Worm (Caenorhabditis elegans) whole organism, L2 larva: Measurements from ENCODE around the gene R13H4.6.

Experiments used
- C34F6.9 ChIP-seq: fragments of 150-350 bp; optimal IDR thresholded peaks from 2 replicates; lab custom pipeline; 2014; ENCODE audit warnings: missing biosample characterization, missing genetic modification characterization
- F13H6.1 ChIP-seq: sonication (generic microtip); optimal IDR thresholded peaks from 2 replicates; lab custom pipeline; 2016; ENCODE audit warnings: missing genetic modification characterization, missing compliant biosample characterization
- Y55F3AM.14 ChIP-seq: fragments of 200-800 bp; sonication (Bioruptor generic); optimal IDR thresholded peaks from 2 replicates; lab custom pipeline; 2018; ENCODE audit warnings: mild to moderate bottlenecking, missing genetic modification characterization, missing compliant biosample characterization
- ZK546.5 ChIP-seq: sonication (generic microtip); optimal IDR thresholded peaks from 2 replicates; lab custom pipeline; 2017; ENCODE audit warnings: missing biosample characterization, missing genetic modification characterization
- ama-1 ChIP-seq: fragments of 150-350 bp; optimal IDR thresholded peaks from 2 replicates; lab custom pipeline; 2018; ENCODE audit warnings: inconsistent platforms
- blmp-1 ChIP-seq: sonication (generic microtip); optimal IDR thresholded peaks from 2 replicates; lab custom pipeline; 2017; ENCODE audit warnings: missing genetic modification characterization, mild to moderate bottlenecking, missing compliant biosample characterization, antibody characterized with exemption, moderate library complexity; ENCODE audit not compliant: insufficient read depth
- ceh-82 ChIP-seq: fragments of 150-350 bp; optimal IDR thresholded peaks from 2 replicates; lab custom pipeline; 2014; ENCODE audit warnings: missing biosample characterization, missing genetic modification characterization
- crh-2 ChIP-seq: sonication (generic microtip); optimal IDR thresholded peaks from 2 replicates; lab custom pipeline; 2017; ENCODE audit warnings: missing biosample characterization, missing genetic modification characterization
- egl-27 ChIP-seq: sonication (generic microtip); optimal IDR thresholded peaks from 3 replicates; lab custom pipeline; 2017; ENCODE audit warnings: missing biosample characterization, missing genetic modification reagents, missing genetic modification characterization
- elt-1 ChIP-seq: fragments of 150-350 bp; optimal IDR thresholded peaks from 2 replicates; lab custom pipeline; 2014; ENCODE audit warnings: missing biosample characterization, missing genetic modification characterization
- elt-3 ChIP-seq: sonication (generic microtip); optimal IDR thresholded peaks from 2 replicates; lab custom pipeline; 2017; ENCODE audit warnings: missing biosample characterization, missing genetic modification characterization
- fos-1 ChIP-seq: fragments of 150-350 bp; optimal IDR thresholded peaks from 2 replicates; lab custom pipeline; 2014; ENCODE audit warnings: missing biosample characterization, missing genetic modification characterization
- gmeb-1 ChIP-seq: fragments of 150-350 bp; optimal IDR thresholded peaks from 2 replicates; lab custom pipeline; 2014; ENCODE audit warnings: missing biosample characterization, missing genetic modification characterization
- lin-11 ChIP-seq: fragments of 150-350 bp; sonication (generic microtip); optimal IDR thresholded peaks from 2 replicates; lab custom pipeline; 2014; ENCODE audit warnings: missing biosample characterization, missing genetic modification characterization, inconsistent platforms, mixed read lengths
- lin-39 ChIP-seq: fragments of 150-350 bp; optimal IDR thresholded peaks from 2 replicates; lab custom pipeline; 2014; ENCODE audit warnings: missing biosample characterization, missing genetic modification reagents, missing genetic modification characterization
- lsy-2 ChIP-seq, 2 experiments: fragments of 150-350 bp in 1 of 2; sonication (generic microtip) in 1 of 2; optimal IDR thresholded peaks; 2 replicates each; lab custom pipeline; 2014 to 2017; ENCODE audit warnings: missing biosample characterization in 2 of 2, missing genetic modification characterization in 2 of 2
- mab-5 ChIP-seq: fragments of 150-350 bp; optimal IDR thresholded peaks from 2 replicates; lab custom pipeline; 2014; ENCODE audit warnings: missing biosample characterization, missing genetic modification characterization
- mbf-1 ChIP-seq: sonication (generic microtip); optimal IDR thresholded peaks from 2 replicates; lab custom pipeline; 2017; ENCODE audit warnings: missing biosample characterization, missing genetic modification characterization
- mdl-1 ChIP-seq, 2 experiments: fragments of 150-350 bp in 1 of 2; sonication (generic microtip) in 1 of 2; optimal IDR thresholded peaks; 2 replicates each; lab custom pipeline; 2017; ENCODE audit warnings: missing biosample characterization in 2 of 2, missing genetic modification characterization in 2 of 2
- nhr-10 ChIP-seq: sonication (generic microtip); optimal IDR thresholded peaks from 2 replicates; lab custom pipeline; 2017; ENCODE audit warnings: missing biosample characterization, missing genetic modification characterization
- nhr-11 ChIP-seq: fragments of 150-350 bp; optimal IDR thresholded peaks from 2 replicates; lab custom pipeline; 2014; ENCODE audit warnings: missing biosample characterization, missing genetic modification characterization
- nhr-12 ChIP-seq: fragments of 150-350 bp; optimal IDR thresholded peaks from 2 replicates; lab custom pipeline; 2014; ENCODE audit warnings: missing biosample characterization, missing genetic modification characterization
- nhr-129 ChIP-seq: fragments of 150-350 bp; optimal IDR thresholded peaks from 2 replicates; lab custom pipeline; 2014; ENCODE audit warnings: missing biosample characterization, missing genetic modification characterization
- nhr-237 ChIP-seq: fragments of 150-350 bp; optimal IDR thresholded peaks from 2 replicates; lab custom pipeline; 2014; ENCODE audit warnings: missing biosample characterization, missing genetic modification characterization
- nhr-25 ChIP-seq: fragments of 150-350 bp; sonication (generic microtip); optimal IDR thresholded peaks from 3 replicates; lab custom pipeline; 2014; ENCODE audit warnings: missing biosample characterization, missing genetic modification characterization
- nhr-77 ChIP-seq: fragments of 150-350 bp; optimal IDR thresholded peaks from 2 replicates; lab custom pipeline; 2014; ENCODE audit warnings: missing biosample characterization, missing genetic modification characterization
- sem-4 ChIP-seq: fragments of 150-350 bp; optimal IDR thresholded peaks from 2 replicates; lab custom pipeline; 2014; ENCODE audit warnings: missing biosample characterization, missing genetic modification reagents, missing genetic modification characterization
- sma-3 ChIP-seq: sonication (generic microtip); optimal IDR thresholded peaks from 2 replicates; lab custom pipeline; 2016; ENCODE audit warnings: missing genetic modification reagents, missing genetic modification characterization, missing compliant biosample characterization
- sma-9 ChIP-seq, 2 experiments: fragments of 150-350 bp in 1 of 2; sonication (generic microtip) in 1 of 2; optimal IDR thresholded peaks; 2 replicates each; lab custom pipeline; 2014 to 2016; ENCODE audit warnings: missing genetic modification characterization in 2 of 2, mild to moderate bottlenecking in 1 of 2, missing biosample characterization in 1 of 2, missing compliant biosample characterization in 1 of 2, missing genetic modification reagents in 1 of 2, moderate library complexity in 1 of 2
- snpc-4 ChIP-seq: fragments of 150-350 bp; optimal IDR thresholded peaks from 2 replicates; lab custom pipeline; 2014; ENCODE audit warnings: missing biosample characterization, missing genetic modification characterization
- unc-55 ChIP-seq: fragments of 150-350 bp; sonication (generic microtip); optimal IDR thresholded peaks from 3 replicates; lab custom pipeline; 2014; ENCODE audit warnings: missing biosample characterization, missing genetic modification reagents, missing genetic modification characterization
- ztf-11 ChIP-seq: sonication (generic microtip); optimal IDR thresholded peaks from 2 replicates; lab custom pipeline; 2017; ENCODE audit warnings: missing biosample characterization, missing genetic modification characterization

R13H4.6 gene

DNA sequence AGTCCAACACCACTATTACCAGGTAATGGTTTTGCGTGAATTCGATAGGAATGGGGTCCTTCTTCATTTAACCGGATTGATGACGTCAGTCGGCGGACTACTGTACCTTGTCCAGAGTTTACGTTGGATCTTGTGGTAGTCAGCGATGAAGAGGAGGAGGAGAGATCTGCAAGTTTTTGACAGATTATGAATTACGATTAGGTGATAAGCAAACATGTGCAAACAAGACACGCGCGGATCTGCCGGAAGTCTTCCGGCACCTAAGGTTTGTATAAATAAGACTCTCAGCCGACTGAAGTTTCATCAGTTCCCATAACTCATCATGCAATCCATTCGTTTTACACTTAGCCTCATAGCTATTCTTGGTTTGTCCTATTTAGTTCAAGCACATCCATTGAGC, 23.7 kb upstream of the R13H4.6 start, which contains the start of gene idpb-5:
Gene idpb-5, plus strand, starts transcription at position 301 of the 400 bp plus-strand sequence.
- no peak for TF ChIP-seq lin-11 (tag; lab: Kevin White, UChicago)
- TF ChIP-seq ceh-82 (tag; lab: Kevin White, UChicago) = no peak

DNA sequence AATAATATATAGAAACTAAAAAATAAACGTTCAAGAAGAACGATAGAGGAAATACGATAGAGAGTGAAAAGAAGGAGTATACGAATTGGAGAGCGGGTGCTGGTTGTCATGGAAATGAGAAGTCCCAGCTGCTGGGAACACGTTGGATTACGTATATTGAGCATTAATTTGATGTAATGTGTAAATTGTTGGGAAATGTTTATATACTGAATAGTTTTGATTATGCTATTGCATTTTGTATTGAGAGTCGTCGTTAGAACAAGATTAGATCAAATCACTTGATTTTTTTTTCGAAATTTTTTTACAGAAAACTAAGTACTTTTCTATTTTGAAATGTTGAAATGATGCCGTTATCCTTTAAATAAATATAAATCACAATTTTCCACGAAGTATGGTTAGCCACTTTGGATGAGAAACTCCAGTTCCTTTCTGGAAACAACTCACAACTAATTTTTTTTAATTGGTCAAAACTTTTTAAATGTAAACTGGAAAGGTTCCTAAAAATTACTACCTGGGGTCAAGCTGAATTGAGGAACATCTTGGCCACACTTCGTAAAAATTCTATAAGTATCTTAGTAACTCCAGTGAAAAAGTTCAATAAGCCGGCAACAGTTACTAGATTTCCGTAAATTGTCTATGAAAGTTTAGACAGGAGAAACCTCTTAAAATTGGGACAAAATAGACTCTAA, 19.1 kb upstream of the R13H4.6 start, which contains the start of gene nphp-4:
Gene nphp-4, minus strand, starts transcription at position 51 of the 689 bp plus-strand sequence.
- TF ChIP-seq nhr-12 (tag; lab: Kevin White, UChicago) (no peak), nhr-77 (tag; lab: Kevin White, UChicago) (no peak), ceh-82 (tag; lab: Kevin White, UChicago) (no peak), unc-55 (GFP tag; lab: Kevin White, UChicago) (no peak), nhr-10 (no peak), Y55F3AM.14 (GFP tag; lab: Kevin White, UChicago) (no peak), crh-2 (no peak), mdl-1 (tag; optimal IDR thresholded peaks at IDR 0.05; lab: Kevin White, UChicago) (no peak), elt-3 (tag; lab: Kevin White, UChicago) (no peak)
- TF ChIP-seq, all 48 proteins: peak for 0

DNA sequence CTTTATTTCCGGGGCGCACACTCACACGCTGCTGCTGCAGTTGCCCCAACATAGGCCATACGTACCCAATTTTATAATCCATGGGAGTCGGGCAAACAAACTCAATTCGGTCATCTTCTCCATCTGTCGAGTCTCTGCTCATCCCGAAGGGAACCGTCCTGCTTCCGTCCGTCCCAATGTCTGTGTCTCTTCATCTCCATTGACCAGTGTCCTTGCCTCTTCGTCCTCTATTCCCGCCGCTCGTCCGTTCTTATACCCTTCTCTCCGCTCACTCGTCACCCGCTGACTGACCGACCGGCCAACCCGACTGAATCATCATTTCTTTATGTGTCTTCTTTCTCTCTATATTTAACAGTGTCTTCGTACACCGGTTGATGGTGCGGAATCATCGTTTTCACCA, 18.1 kb upstream of the R13H4.6 start:
- peak; percentile 55 for TF ChIP-seq C34F6.9 (tag; lab: Kevin White, UChicago)
- TF ChIP-seq nhr-129 = peak; percentile 40
- TF ChIP-seq fos-1 (tag; lab: Kevin White, UChicago) = peak; percentile 96
- no peak for TF ChIP-seq blmp-1
- TF ChIP-seq sma-9 (GFP tag; optimal IDR thresholded peaks at IDR 0.05; lab: Kevin White, UChicago) = peak; percentile 21
- no peak for TF ChIP-seq sma-9 (tag; optimal IDR thresholded peaks at IDR 0.05; lab: Kevin White, UChicago)
- no peak for TF ChIP-seq Y55F3AM.14 (GFP tag; lab: Kevin White, UChicago)
- no peak for TF ChIP-seq nhr-25
- no peak for TF ChIP-seq nhr-237 (tag; lab: Kevin White, UChicago)
- no peak for TF ChIP-seq ama-1
- peak in 1 of 2 experiments; percentile 38 for TF ChIP-seq lsy-2 (tag; optimal IDR thresholded peaks at IDR 0.05; lab: Kevin White, UChicago)
- TF ChIP-seq ztf-11 = no peak
- TF ChIP-seq sem-4 = peak; percentile 49
- no peak for TF ChIP-seq mab-5 (tag; lab: Kevin White, UChicago)
- TF ChIP-seq sma-3 = peak; percentile 3
- peak; percentile 52 for TF ChIP-seq F13H6.1 (tag; lab: Kevin White, UChicago)
- TF ChIP-seq ZK546.5 (tag; lab: Kevin White, UChicago) = no peak
- TF ChIP-seq egl-27 = no peak
- no peak for TF ChIP-seq ceh-82 (tag; lab: Kevin White, UChicago)
- no peak for TF ChIP-seq nhr-10
- peak; percentile 19 for TF ChIP-seq snpc-4 (tag; lab: Kevin White, UChicago)

DNA sequence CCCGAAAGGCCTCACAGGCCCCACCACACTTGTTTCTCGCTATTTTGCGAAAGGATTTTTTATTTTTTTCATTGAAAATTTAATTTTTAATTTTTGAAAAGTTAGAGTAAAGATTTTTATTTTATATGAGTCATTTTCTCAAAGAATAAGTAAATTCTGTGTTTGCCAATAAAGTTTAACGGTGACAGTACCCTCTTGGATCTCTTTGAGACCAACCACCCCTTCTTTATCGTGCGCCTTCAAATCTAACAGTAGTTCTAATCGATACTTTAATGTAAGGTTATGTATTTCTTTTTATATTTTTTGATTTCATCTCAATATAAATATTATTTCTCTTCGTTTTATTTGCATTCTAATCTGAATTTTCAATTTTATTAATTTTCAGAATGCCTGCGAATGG, 17.4 kb upstream of the R13H4.6 start, which contains the start of gene hmp-1:
Gene hmp-1, plus strand, starts transcription at position 380 of the 400 bp plus-strand sequence.
- TF ChIP-seq nhr-10 = no peak
- no peak for TF ChIP-seq mdl-1 (tag; optimal IDR thresholded peaks at IDR 0.05; lab: Kevin White, UChicago)
- no peak for TF ChIP-seq Y55F3AM.14 (GFP tag; lab: Kevin White, UChicago)
- no peak for TF ChIP-seq nhr-11 (tag; lab: Kevin White, UChicago)
- no peak for TF ChIP-seq elt-1 (tag; lab: Kevin White, UChicago)
- TF ChIP-seq C34F6.9 (tag; lab: Kevin White, UChicago) = no peak
- no peak for TF ChIP-seq unc-55 (GFP tag; lab: Kevin White, UChicago)
- no peak for TF ChIP-seq mbf-1 (tag; lab: Kevin White, UChicago)
- TF ChIP-seq lin-39 (tag; lab: Kevin White, UChicago) = no peak
- no peak for TF ChIP-seq ama-1
- TF ChIP-seq blmp-1 = no peak
- TF ChIP-seq gmeb-1 = no peak
- TF ChIP-seq fos-1 (tag; lab: Kevin White, UChicago) = no peak

DNA sequence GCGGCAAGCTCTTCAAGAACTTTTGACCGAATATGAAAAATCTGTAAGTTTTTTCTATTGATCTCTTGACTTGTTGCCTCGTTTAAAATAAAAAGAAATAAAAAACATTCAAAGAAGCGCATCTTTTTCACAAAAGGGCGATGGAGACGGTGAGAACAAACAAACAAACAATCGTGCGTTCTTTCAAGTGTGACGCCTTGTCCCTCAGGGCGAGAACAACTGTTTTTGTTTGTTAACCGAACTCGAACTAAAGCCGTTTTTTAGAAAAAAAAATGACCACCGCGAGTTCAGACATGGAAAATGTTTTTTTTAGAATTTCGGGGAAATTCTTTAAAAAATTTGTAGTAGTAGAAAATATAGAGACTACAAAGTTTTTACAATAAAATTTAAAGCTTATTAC, 15.9 kb upstream of the R13H4.6 start:
- TF ChIP-seq nhr-237 (tag; lab: Kevin White, UChicago) (no peak), lsy-2 (tag; optimal IDR thresholded peaks at IDR 0.05; lab: Kevin White, UChicago) (no peak)
